Worm (Caenorhabditis elegans): ENCODE data around the gene ZC239.17.
"Not testable (repeated sequence)": the region's sequence is repeated elsewhere in the genome, so short reads cannot be mapped to it uniquely, and the experiment has no call there.

Gene ZC239.17

DNA sequence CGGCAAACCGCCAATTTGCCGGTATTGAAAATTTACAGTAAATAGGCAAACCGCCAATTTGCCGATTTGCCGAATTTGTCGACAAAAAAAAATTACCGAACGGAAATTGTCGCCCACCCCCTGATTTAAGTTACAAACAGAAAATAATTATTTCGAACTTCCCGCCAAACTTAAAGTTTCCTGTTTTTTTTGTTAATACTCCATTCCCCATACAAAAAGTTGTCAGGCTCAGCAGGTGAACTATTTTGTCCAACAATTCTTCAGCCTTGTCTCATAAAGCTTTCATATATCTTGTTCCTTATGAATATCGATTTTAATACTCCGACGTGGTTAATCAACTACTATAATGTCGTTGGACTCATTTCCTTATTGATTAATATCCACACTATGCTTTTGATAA, 22.3 kb downstream of the ZC239.17 start, which contains the start of gene sri-50:
TSS of gene sri-50 (plus strand) at position 301 of the 400 bp plus-strand sequence.
- no peak for TF ChIP-seq flh-1 (GFP tag; optimal IDR thresholded peaks at IDR 0.05)
- no peak for TF ChIP-seq elt-3 (tag; optimal IDR thresholded peaks at IDR 0.05)
- no peak for TF ChIP-seq blmp-1 (tag; optimal IDR thresholded peaks at IDR 0.05)
- no peak for TF ChIP-seq zip-8 (tag; optimal IDR thresholded peaks at IDR 0.05)
- TF ChIP-seq mep-1 (tag; optimal IDR thresholded peaks at IDR 0.05): no peak
- TF ChIP-seq sem-2 (GFP tag; optimal IDR thresholded peaks at IDR 0.05): no peak
- TF ChIP-seq sptf-1 (tag; optimal IDR thresholded peaks at IDR 0.05): no peak
- TF ChIP-seq mab-5 (tag; optimal IDR thresholded peaks at IDR 0.05): no peak
- TF ChIP-seq bed-3 (GFP tag; optimal IDR thresholded peaks at IDR 0.05): no peak
- TF ChIP-seq nhr-76 (tag; optimal IDR thresholded peaks at IDR 0.05): no peak

DNA sequence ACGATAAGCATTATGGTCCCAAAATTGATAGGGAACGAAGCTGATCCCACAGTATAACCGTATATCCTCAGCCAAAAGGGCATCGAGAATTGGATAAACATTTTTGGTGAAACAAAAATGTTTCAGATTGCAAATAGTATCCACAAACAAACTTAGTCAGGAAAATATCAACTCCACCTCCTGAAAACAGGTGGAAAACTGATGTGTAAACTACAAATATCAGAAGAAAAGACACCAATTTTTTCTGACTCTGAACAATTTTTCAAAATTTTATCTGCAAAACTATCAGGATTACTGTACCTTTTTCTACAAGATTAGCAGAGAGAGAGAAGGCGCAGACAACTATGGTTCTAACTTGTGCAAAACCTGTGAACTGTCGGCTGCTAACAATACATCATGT, 23.2 kb downstream of the ZC239.17 start, which contains the start of gene sri-53:
TSS of gene sri-53 (minus strand) at position 101 of the 400 bp plus-strand sequence.
- no peak for TF ChIP-seq elt-3 (tag; optimal IDR thresholded peaks at IDR 0.05)
- no peak for TF ChIP-seq cnd-1 (tag; optimal IDR thresholded peaks at IDR 0.05)
- no peak for TF ChIP-seq zip-8 (tag; optimal IDR thresholded peaks at IDR 0.05)
- TF ChIP-seq elt-1 (tag; optimal IDR thresholded peaks at IDR 0.05; ENCODE audit: borderline replicate concordance, insufficient read depth): no peak
- no peak for TF ChIP-seq mep-1 (tag; optimal IDR thresholded peaks at IDR 0.05)
- no peak for TF ChIP-seq ceh-43 (GFP tag; optimal IDR thresholded peaks at IDR 0.05)
- no peak for TF ChIP-seq nhr-28 (tag; optimal IDR thresholded peaks at IDR 0.05)
- TF ChIP-seq pha-4 (tag; optimal IDR thresholded peaks at IDR 0.05): no peak
- TF ChIP-seq mab-5 (tag; optimal IDR thresholded peaks at IDR 0.05): no peak
- TF ChIP-seq hlh-1 (tag; optimal IDR thresholded peaks at IDR 0.05): no peak
- TF ChIP-seq lsy-2 (tag; optimal IDR thresholded peaks at IDR 0.05): no peak
- no peak for TF ChIP-seq nhr-2 (tag; optimal IDR thresholded peaks at IDR 0.05)
- no peak for TF ChIP-seq mls-2 (tag; optimal IDR thresholded peaks at IDR 0.05)
- TF ChIP-seq unc-62 (GFP tag; optimal IDR thresholded peaks at IDR 0.05): no peak
- TF ChIP-seq M03D4.4 (tag; optimal IDR thresholded peaks at IDR 0.05): no peak
- no peak for TF ChIP-seq snpc-4 (tag; optimal IDR thresholded peaks at IDR 0.05)
- no peak for TF ChIP-seq ztf-11 (tag; optimal IDR thresholded peaks at IDR 0.05)
- TF ChIP-seq ham-2 (GFP tag; optimal IDR thresholded peaks at IDR 0.05): no peak

DNA sequence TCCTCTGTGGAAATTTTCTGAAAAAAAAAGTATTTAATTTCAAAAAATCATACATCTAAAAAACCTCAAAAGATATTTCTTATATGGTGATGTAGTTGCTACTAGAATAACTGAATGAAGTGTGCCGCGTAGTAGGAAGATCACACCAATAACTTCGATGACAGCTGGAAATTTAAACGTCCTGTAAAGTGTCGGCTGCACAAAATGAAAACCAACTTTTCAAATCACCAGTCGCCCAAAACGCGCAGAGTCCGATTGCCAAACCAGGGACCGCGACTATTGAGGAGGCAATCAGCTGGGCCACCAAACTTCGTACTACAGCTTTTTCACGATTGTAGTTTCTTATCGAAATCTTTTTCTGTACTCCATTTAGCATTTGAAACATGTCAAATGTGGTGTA, 24.4 kb downstream of the ZC239.17 start, which contains the start of gene sri-48:
TSS of gene sri-48 (minus strand) at position 101 of the 400 bp plus-strand sequence.
- not testable (repeated sequence) for TF ChIP-seq ces-1, bed-3, drap-1 (GFP tag; optimal IDR thresholded peaks at IDR 0.05)

DNA sequence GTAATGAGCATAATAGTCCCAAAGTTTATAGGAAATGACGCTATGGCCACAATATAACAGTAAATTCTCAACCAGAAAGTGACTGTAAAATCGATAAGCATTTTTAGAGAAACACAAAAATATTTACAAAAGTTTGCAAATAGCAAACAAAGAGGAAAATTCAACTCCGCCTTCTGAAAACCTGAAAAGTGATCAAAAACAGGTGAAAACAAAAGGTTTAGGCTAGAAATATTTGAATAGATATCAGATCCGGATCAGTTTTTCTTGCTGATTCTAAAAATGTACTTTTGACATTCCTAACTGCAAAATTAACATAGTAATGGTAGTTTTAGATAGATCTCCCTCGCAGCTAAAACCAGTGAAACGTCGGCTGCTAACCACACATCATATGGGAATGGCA, 26.7 kb downstream of the ZC239.17 start, which contains the start of gene sri-51:
TSS of gene sri-51 (minus strand) at position 101 of the 400 bp plus-strand sequence.
- TF ChIP-seq nhr-76 (tag; optimal IDR thresholded peaks at IDR 0.05): no peak
- no peak for TF ChIP-seq lsy-2 (tag; optimal IDR thresholded peaks at IDR 0.05)
- no peak for TF ChIP-seq ceh-39 (tag; optimal IDR thresholded peaks at IDR 0.05)
- no peak for TF ChIP-seq drap-1 (GFP tag; optimal IDR thresholded peaks at IDR 0.05)
- TF ChIP-seq unc-39 (tag; optimal IDR thresholded peaks at IDR 0.05): no peak
- no peak for TF ChIP-seq unc-120 (tag; optimal IDR thresholded peaks at IDR 0.05; ENCODE audit: poor library complexity, severe bottlenecking)
- TF ChIP-seq flh-1 (GFP tag; optimal IDR thresholded peaks at IDR 0.05): no peak
- TF ChIP-seq lin-32 (GFP tag; optimal IDR thresholded peaks at IDR 0.05): no peak
- no peak for TF ChIP-seq ces-1 (GFP tag; optimal IDR thresholded peaks at IDR 0.05)
- TF ChIP-seq ceh-43 (GFP tag; optimal IDR thresholded peaks at IDR 0.05): no peak
- TF ChIP-seq nhr-12 (tag; optimal IDR thresholded peaks at IDR 0.05): no peak
- no peak for TF ChIP-seq sem-2 (GFP tag; optimal IDR thresholded peaks at IDR 0.05)
- no peak for TF ChIP-seq mep-1 (tag; optimal IDR thresholded peaks at IDR 0.05)
- TF ChIP-seq mls-2 (tag; optimal IDR thresholded peaks at IDR 0.05): no peak
- TF ChIP-seq cnd-1 (tag; optimal IDR thresholded peaks at IDR 0.05): no peak
- TF ChIP-seq mab-5 (tag; optimal IDR thresholded peaks at IDR 0.05): no peak
- TF ChIP-seq zip-8 (tag; optimal IDR thresholded peaks at IDR 0.05): no peak
- no peak for TF ChIP-seq pha-4 (tag; optimal IDR thresholded peaks at IDR 0.05)
- no peak for TF ChIP-seq snpc-4 (tag; optimal IDR thresholded peaks at IDR 0.05)
- no peak for TF ChIP-seq hlh-1 (tag; optimal IDR thresholded peaks at IDR 0.05)

DNA sequence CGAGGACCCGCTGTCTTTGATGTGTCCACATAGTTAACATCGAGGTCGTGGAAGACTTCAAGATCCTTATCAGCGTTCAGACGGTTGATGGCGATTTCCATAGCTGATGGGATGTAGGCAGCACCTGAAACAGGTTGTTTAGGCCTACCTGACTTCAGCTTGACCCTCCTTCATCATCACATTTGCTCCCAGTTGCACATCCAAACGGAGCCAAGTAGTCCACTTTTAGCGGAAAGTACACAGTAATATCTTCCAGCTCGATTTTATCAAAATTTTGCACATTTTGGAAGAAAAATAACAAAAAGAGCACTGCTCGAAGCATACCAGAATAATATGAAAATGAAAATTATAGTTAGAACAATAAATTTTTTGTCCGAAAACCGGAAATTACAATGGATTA, 28.7 kb downstream of the ZC239.17 start, which contains the start of gene gcy-15:
TSS of gene gcy-15 (minus strand) at position 101 of the 400 bp plus-strand sequence.
- TF ChIP-seq nhr-76 (tag; optimal IDR thresholded peaks at IDR 0.05) (no peak), zip-8 (tag; optimal IDR thresholded peaks at IDR 0.05) (no peak), mab-5 (tag; optimal IDR thresholded peaks at IDR 0.05) (no peak), lin-13 (tag; optimal IDR thresholded peaks at IDR 0.05) (no peak), tbx-8 (GFP tag; optimal IDR thresholded peaks at IDR 0.05) (no peak), hlh-1 (tag; optimal IDR thresholded peaks at IDR 0.05) (no peak), flh-1 (GFP tag; optimal IDR thresholded peaks at IDR 0.05) (no peak), ceh-83 (GFP tag; optimal IDR thresholded peaks at IDR 0.05) (no peak)

Measured in whole organism, mixed stage, embryonic.